Fruit fly (Drosophila melanogaster) whole organism, embryonic: Measurements from ENCODE around the gene Nepl9.

Source experiments
- Atf-2 ChIP-seq: fragments of 200-800 bp; sonication (Bioruptor generic); optimal IDR thresholded peaks from 2 replicates; lab custom pipeline; 2016; ENCODE audit warnings: missing biosample characterization, missing genetic modification characterization
- B-H2 ChIP-seq: fragments of 200-800 bp; sonication (Bioruptor generic); optimal IDR thresholded peaks from 2 replicates; lab custom pipeline; 2018; ENCODE audit warnings: missing biosample characterization, mild to moderate bottlenecking, missing genetic modification characterization
- CG12659 ChIP-seq: fragments of 200-800 bp; sonication (Bioruptor generic); optimal IDR thresholded peaks from 3 replicates; lab custom pipeline; 2017; ENCODE audit warnings: mild to moderate bottlenecking, missing biosample characterization, missing genetic modification reagents, missing genetic modification characterization
- CG14050 ChIP-seq: fragments of 200-800 bp; sonication (Bioruptor generic); IDR thresholded peaks from 3 replicates; pipeline ENCODE4 v1.3.6; 2022; ENCODE audit warnings: missing biosample characterization, missing genetic modification characterization
- CG17361 ChIP-seq: fragments of 200-800 bp; sonication (Bioruptor generic); IDR thresholded peaks from 3 replicates; pipeline ENCODE4 v1.3.6; 2022; ENCODE audit warnings: missing biosample characterization, missing genetic modification characterization
- CG18011 ChIP-seq: fragments of 200-800 bp; sonication (Bioruptor generic); optimal IDR thresholded peaks from 2 replicates; lab custom pipeline; 2017; ENCODE audit warnings: missing biosample characterization, missing genetic modification characterization, mild to moderate bottlenecking, moderate library complexity, missing genotype
- CG18619 ChIP-seq: fragments of 200-800 bp; sonication (Bioruptor generic); optimal IDR thresholded peaks from 3 replicates; lab custom pipeline; 2017; ENCODE audit warnings: missing biosample characterization, mild to moderate bottlenecking, missing genetic modification characterization
- CG31224 ChIP-seq: fragments of 200-800 bp; sonication (Bioruptor generic); IDR thresholded peaks from 2 replicates; pipeline ENCODE4 v1.3.6; 2022; ENCODE audit warnings: missing biosample characterization, missing genetic modification characterization
- CG5245 ChIP-seq: fragments of 200-800 bp; sonication (Bioruptor generic); optimal IDR thresholded peaks from 3 replicates; lab custom pipeline; 2016; ENCODE audit warnings: missing biosample characterization, missing genetic modification characterization
- CG6175 ChIP-seq: fragments of 200-800 bp; sonication (Bioruptor generic); IDR thresholded peaks from 3 replicates; pipeline ENCODE4 v1.3.6; 2022; ENCODE audit warnings: missing biosample characterization, missing genetic modification characterization
- CG6683 ChIP-seq: fragments of 200-800 bp; sonication (Bioruptor generic); optimal IDR thresholded peaks from 2 replicates; lab custom pipeline; 2017; ENCODE audit warnings: missing biosample characterization, mild to moderate bottlenecking, missing genetic modification characterization, missing genetic modification reagents
- CG7928 ChIP-seq: fragments of 200-800 bp; sonication (Bioruptor generic); optimal IDR thresholded peaks from 2 replicates; lab custom pipeline; 2017; ENCODE audit warnings: missing biosample characterization, mild to moderate bottlenecking, missing genetic modification characterization
- CG9817 ChIP-seq: fragments of 200-800 bp; sonication (Bioruptor generic); optimal IDR thresholded peaks from 2 replicates; lab custom pipeline; 2018; ENCODE audit warnings: missing biosample characterization, mild to moderate bottlenecking, missing genetic modification characterization, moderate library complexity
- D ChIP-seq, 2 experiments: fragments of 200-800 bp in 1 of 2; fragments of >200 bp in 1 of 2; sonication (Bioruptor generic) in 1 of 2; optimal IDR thresholded peaks; 2 replicates in 1 of 2; 3 replicates in 1 of 2; lab custom pipeline; 2017; ENCODE audit warnings: mild to moderate bottlenecking in 1 of 2, missing biosample characterization in 1 of 2, missing genetic modification characterization in 1 of 2, missing genetic modification reagents in 1 of 2
- Deaf1 ChIP-seq: fragments of 200-800 bp; optimal IDR thresholded peaks from 3 replicates; lab custom pipeline; 2019; ENCODE audit warnings: missing biosample characterization, mild to moderate bottlenecking, missing genetic modification characterization, moderate library complexity
- Dek ChIP-seq: fragments of 200-800 bp; sonication (Bioruptor generic); optimal IDR thresholded peaks from 3 replicates; lab custom pipeline; 2019; ENCODE audit warnings: missing biosample characterization, mild to moderate bottlenecking, missing genetic modification characterization, moderate library complexity
- Ets97D ChIP-seq: fragments of 200-800 bp; sonication (Bioruptor generic); optimal IDR thresholded peaks from 3 replicates; lab custom pipeline; 2016; ENCODE audit warnings: missing biosample characterization, missing genetic modification characterization
- HLHmδ ChIP-seq: fragments of 200-800 bp; sonication (Bioruptor generic); optimal IDR thresholded peaks from 2 replicates; lab custom pipeline; 2018; ENCODE audit warnings: missing biosample characterization, mild to moderate bottlenecking, missing genetic modification characterization, moderate library complexity
- Hr39 ChIP-seq: fragments of >200 bp; optimal IDR thresholded peaks from 2 replicates; lab custom pipeline; 2017
- Lim3 ChIP-seq: fragments of 200-800 bp; sonication (Bioruptor generic); IDR thresholded peaks from 2 replicates; pipeline ENCODE4 v1.3.6; 2022; ENCODE audit warnings: missing biosample characterization, missing genetic modification characterization
- MTF-1 ChIP-seq: fragments of 200-800 bp; sonication (Bioruptor generic); optimal IDR thresholded peaks from 2 replicates; lab custom pipeline; 2018; ENCODE audit warnings: missing biosample characterization, mild to moderate bottlenecking, missing genetic modification characterization, borderline replicate concordance
- Mad ChIP-seq: fragments of 200-800 bp; sonication (Bioruptor generic); optimal IDR thresholded peaks from 2 replicates; lab custom pipeline; 2016; ENCODE audit warnings: missing biosample characterization, missing genetic modification characterization
- Med ChIP-seq: fragments of 200-800 bp; sonication (Bioruptor generic); peaks from one replicate; lab custom pipeline; 2016; ENCODE audit warnings: missing biosample characterization, missing genetic modification characterization, mild to moderate bottlenecking, inconsistent platforms, moderate library complexity
- Mrtf ChIP-seq: fragments of 200-800 bp; sonication (Bioruptor generic); IDR thresholded peaks from 3 replicates; pipeline ENCODE4 v1.3.6; 2022; ENCODE audit warnings: missing biosample characterization, missing genetic modification characterization
- Myb ChIP-seq: fragments of 200-800 bp; sonication (Bioruptor generic); optimal IDR thresholded peaks from 2 replicates; lab custom pipeline; 2016; ENCODE audit warnings: missing biosample characterization, missing genetic modification characterization
- Neu2 ChIP-seq: fragments of 200-800 bp; sonication (Bioruptor generic); optimal IDR thresholded peaks from 3 replicates; lab custom pipeline; 2016; ENCODE audit warnings: missing biosample characterization, missing genetic modification characterization, borderline replicate concordance
- Ptx1 ChIP-seq: fragments of 200-800 bp; sonication (Bioruptor generic); IDR thresholded peaks from 2 replicates; pipeline ENCODE4 v1.3.6; 2022; ENCODE audit warnings: missing biosample characterization, missing genetic modification characterization
- Sin3A ChIP-seq: fragments of >200 bp; optimal IDR thresholded peaks from 2 replicates; lab custom pipeline; 2018
- Sry-β ChIP-seq: fragments of 200-800 bp; sonication (Bioruptor generic); optimal IDR thresholded peaks from 2 replicates; lab custom pipeline; 2018; ENCODE audit warnings: missing biosample characterization, mild to moderate bottlenecking, missing genetic modification characterization, moderate library complexity
- Xbp1 ChIP-seq: fragments of 200-800 bp; sonication (Bioruptor generic); optimal IDR thresholded peaks from 3 replicates; lab custom pipeline; 2016; ENCODE audit warnings: missing biosample characterization, mild to moderate bottlenecking, missing genetic modification characterization
- ato ChIP-seq: fragments of 200-800 bp; sonication (Bioruptor generic); IDR thresholded peaks from 2 replicates; pipeline ENCODE4 v1.3.6; 2022; ENCODE audit warnings: missing biosample characterization, missing genetic modification characterization; ENCODE audit not compliant: partially characterized antibody
- bbx ChIP-seq: fragments of 200-800 bp; sonication (Bioruptor generic); IDR thresholded peaks from 2 replicates; pipeline ENCODE4 v1.3.6; 2022; ENCODE audit warnings: missing biosample characterization, missing genetic modification characterization; ENCODE audit not compliant: partially characterized antibody
- chif ChIP-seq, 2 experiments: fragments of 200-800 bp; sonication (Bioruptor generic); optimal IDR thresholded peaks; 3 replicates each; lab custom pipeline; 2016; ENCODE audit warnings: missing biosample characterization in 2 of 2, missing genetic modification characterization in 2 of 2
- da ChIP-seq: fragments of 200-800 bp; sonication (Bioruptor generic); optimal IDR thresholded peaks from 2 replicates; lab custom pipeline; 2016; ENCODE audit warnings: missing biosample characterization, missing genetic modification characterization
- dpn ChIP-seq, 2 experiments: fragments of 200-800 bp; sonication (Bioruptor generic); optimal IDR thresholded peaks; 3 replicates each; lab custom pipeline; 2016; ENCODE audit warnings: missing biosample characterization in 2 of 2, missing genetic modification characterization in 2 of 2
- eve ChIP-seq, 2 experiments: fragments of >200 bp; optimal IDR thresholded peaks; 2 replicates each; lab custom pipeline; 2017; ENCODE audit warnings: missing biosample characterization in 2 of 2, missing genetic modification characterization in 2 of 2
- exex ChIP-seq: fragments of 200-800 bp; sonication (Bioruptor generic); optimal IDR thresholded peaks from 4 replicates; lab custom pipeline; 2018; ENCODE audit warnings: missing biosample characterization, mild to moderate bottlenecking, missing genetic modification characterization, moderate library complexity
- grn ChIP-seq: fragments of 200-800 bp; sonication (Bioruptor generic); optimal IDR thresholded peaks from 3 replicates; lab custom pipeline; 2017; ENCODE audit warnings: missing biosample characterization, missing genetic modification characterization
- gt ChIP-seq: fragments of 200-800 bp; sonication (Bioruptor generic); IDR thresholded peaks from 2 replicates; pipeline ENCODE4 v1.3.6; 2022; ENCODE audit warnings: missing biosample characterization, missing genetic modification characterization
- ind ChIP-seq: fragments of 200-800 bp; sonication (Bioruptor generic); optimal IDR thresholded peaks from 3 replicates; lab custom pipeline; 2016; ENCODE audit warnings: missing biosample characterization, missing genetic modification characterization
- kay ChIP-seq: fragments of 200-800 bp; sonication (Bioruptor generic); optimal IDR thresholded peaks from 2 replicates; lab custom pipeline; 2016; ENCODE audit warnings: missing biosample characterization, missing genetic modification characterization
- nerfin-2 ChIP-seq: fragments of 200-800 bp; sonication (Bioruptor generic); IDR thresholded peaks from 2 replicates; pipeline ENCODE4 v1.3.6; 2022; ENCODE audit warnings: missing biosample characterization, missing genetic modification characterization; ENCODE audit not compliant: partially characterized antibody
- odd ChIP-seq: fragments of 200-800 bp; sonication (Bioruptor generic); optimal IDR thresholded peaks from 2 replicates; lab custom pipeline; 2017; ENCODE audit warnings: missing biosample characterization, mild to moderate bottlenecking, missing genetic modification characterization
- pfk ChIP-seq: fragments of 200-800 bp; sonication (Bioruptor generic); optimal IDR thresholded peaks from 2 replicates; lab custom pipeline; 2018; ENCODE audit warnings: missing biosample characterization, mild to moderate bottlenecking, missing genetic modification characterization, moderate library complexity
- pnt ChIP-seq: fragments of 200-800 bp; sonication (Bioruptor generic); optimal IDR thresholded peaks from 3 replicates; lab custom pipeline; 2016; ENCODE audit warnings: missing biosample characterization, missing genetic modification characterization
- ranshi ChIP-seq: fragments of 200-800 bp; sonication (Bioruptor generic); IDR thresholded peaks from 2 replicates; pipeline ENCODE4 v1.3.6; 2022; ENCODE audit warnings: missing biosample characterization, missing genetic modification characterization
- salm ChIP-seq: fragments of 200-800 bp; sonication (Bioruptor generic); optimal IDR thresholded peaks from 2 replicates; lab custom pipeline; 2018; ENCODE audit warnings: missing biosample characterization, mild to moderate bottlenecking, missing genetic modification characterization
- ssp ChIP-seq: fragments of 200-800 bp; sonication (Bioruptor generic); IDR thresholded peaks from 2 replicates; pipeline ENCODE4 v1.3.6; 2022; ENCODE audit warnings: missing biosample characterization, missing genetic modification characterization
- tap ChIP-seq: fragments of 200-800 bp; optimal IDR thresholded peaks from 3 replicates; lab custom pipeline; 2019; ENCODE audit warnings: missing biosample characterization, mild to moderate bottlenecking, missing genetic modification characterization, moderate library complexity
- unpg ChIP-seq: fragments of 200-800 bp; sonication (Bioruptor generic); optimal IDR thresholded peaks from 3 replicates; lab custom pipeline; 2018; ENCODE audit warnings: missing biosample characterization, mild to moderate bottlenecking, missing genetic modification characterization, moderate library complexity
- wdn ChIP-seq: fragments of 200-800 bp; sonication (Bioruptor generic); IDR thresholded peaks from 2 replicates; pipeline ENCODE4 v1.3.6; 2022; ENCODE audit warnings: missing biosample characterization, missing genetic modification characterization

Gene Nepl9

DNA sequence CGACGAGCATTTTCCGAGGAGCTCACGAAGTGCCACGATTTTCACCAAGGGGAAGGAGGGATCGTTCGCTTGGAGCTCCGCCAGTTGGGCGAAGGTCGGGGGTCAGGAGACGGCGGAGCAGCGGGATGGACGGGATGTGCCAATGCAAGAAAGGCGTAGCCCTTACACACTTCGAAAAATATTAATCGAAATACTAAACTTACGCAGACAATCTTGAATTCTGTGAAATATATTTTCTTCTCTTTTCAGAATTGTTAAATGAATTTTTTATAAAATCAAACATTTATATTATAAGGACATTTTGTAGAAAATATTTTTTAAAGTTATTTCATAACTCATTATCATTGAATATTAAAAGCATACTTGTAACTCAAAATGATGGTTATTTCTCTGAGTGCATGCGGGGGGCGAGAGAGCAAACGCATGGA, 31.9 kb upstream of the Nepl9 start (continued):
- TF ChIP-seq CG6683 (GFP tag; lab: Kevin White, UChicago): no peak
- peak; percentile 24 for TF ChIP-seq odd
- no peak for TF ChIP-seq Atf-2 (GFP tag; lab: Kevin White, UChicago)
- TF ChIP-seq CG9817 (tag; lab: Kevin White, UChicago): peak; percentile 38
- no peak for TF ChIP-seq nerfin-2 (GFP tag; lab: Robert Waterston, UW)
- no peak for TF ChIP-seq CG6175 (GFP tag; lab: Robert Waterston, UW)
- TF ChIP-seq Neu2 (GFP tag; lab: Kevin White, UChicago): no peak
- TF ChIP-seq pfk (GFP tag; lab: Kevin White, UChicago): no peak
- TF ChIP-seq da (GFP tag; lab: Kevin White, UChicago): no peak
- TF ChIP-seq Dek (tag; lab: Kevin White, UChicago): peak; percentile 27
- TF ChIP-seq gt: no peak
- TF ChIP-seq Sry-β (GFP tag; lab: Kevin White, UChicago): no peak
- TF ChIP-seq CG18619 (GFP tag; lab: Kevin White, UChicago): peak; percentile 55
- TF ChIP-seq ind (GFP tag; lab: Kevin White, UChicago): no peak
- peak; percentile 72 for TF ChIP-seq Ptx1 (GFP tag; lab: Robert Waterston, UW)
- no peak for TF ChIP-seq chif (GFP tag; optimal IDR thresholded peaks at IDR 0.05; lab: Kevin White, UChicago)
- TF ChIP-seq wdn: no peak
- no peak for TF ChIP-seq MTF-1
- no peak for TF ChIP-seq Ets97D
- no peak for TF ChIP-seq bbx (GFP tag; lab: Robert Waterston, UW)
- peak in 1 of 2 experiments; percentile 23 for TF ChIP-seq dpn (GFP tag; optimal IDR thresholded peaks at IDR 0.05; lab: Kevin White, UChicago)
- no peak for TF ChIP-seq Lim3 (GFP tag; lab: Robert Waterston, UW)
- TF ChIP-seq Mrtf (GFP tag; lab: Robert Waterston, UW): no peak
- no peak for TF ChIP-seq pnt (GFP tag; lab: Kevin White, UChicago)
- no peak for TF ChIP-seq CG7928
- TF ChIP-seq kay (GFP tag; lab: Kevin White, UChicago): no peak
- peak; percentile 66 for TF ChIP-seq Med (GFP tag; lab: Kevin White, UChicago)
- TF ChIP-seq CG18011 (GFP tag; lab: Kevin White, UChicago): no peak
- no peak for TF ChIP-seq HLHmδ
- peak in 1 of 2 experiments; percentile 32 for TF ChIP-seq eve (GFP tag; optimal IDR thresholded peaks at IDR 0.05; lab: Kevin White, UChicago)
- no peak for TF ChIP-seq CG5245 (GFP tag; lab: Kevin White, UChicago)
- no peak for TF ChIP-seq Myb (GFP tag; lab: Kevin White, UChicago)
- peak; percentile 69; the same call in 2 of the 3 replicates for TF ChIP-seq CG17361 (GFP tag; lab: Robert Waterston, UW)
- TF ChIP-seq CG12659 (GFP tag; lab: Kevin White, UChicago): peak; percentile 57
- peak; percentile 45; the same call in 1 of the 3 replicates for TF ChIP-seq CG14050 (GFP tag; lab: Robert Waterston, UW)
- TF ChIP-seq Hr39: no peak
- TF ChIP-seq ato (GFP tag; lab: Robert Waterston, UW): no peak
- no peak for TF ChIP-seq ranshi (GFP tag; lab: Robert Waterston, UW)
- TF ChIP-seq unpg (GFP tag; lab: Kevin White, UChicago): peak; percentile 60
- TF ChIP-seq Deaf1 (tag; lab: Kevin White, UChicago): peak; percentile 91
- TF ChIP-seq tap (tag; lab: Kevin White, UChicago): peak; percentile 33
- TF ChIP-seq B-H2: no peak
- no peak for TF ChIP-seq grn (GFP tag; lab: Kevin White, UChicago)
- TF ChIP-seq Mad: no peak
- TF ChIP-seq Sin3A (lab: Kevin White, UChicago): no peak
- TF ChIP-seq salm (tag; lab: Kevin White, UChicago): no peak
- TF ChIP-seq exex (tag; lab: Kevin White, UChicago): no peak
- TF ChIP-seq D (optimal IDR thresholded peaks at IDR 0.05; lab: Kevin White, UChicago): no peak
- peak; percentile 24 for TF ChIP-seq D (GFP tag; optimal IDR thresholded peaks at IDR 0.05; lab: Kevin White, UChicago)
- no peak for TF ChIP-seq CG31224 (GFP tag; lab: Robert Waterston, UW)
- TF ChIP-seq ssp (GFP tag; lab: Robert Waterston, UW): no peak
- peak; percentile 43 for TF ChIP-seq Xbp1 (GFP tag; lab: Kevin White, UChicago)
